Worm (Caenorhabditis elegans) whole organism, dauer: ENCODE measurements around the gene fipr-1.

Experiments
- unc-62 ChIP-seq: sonication (generic microtip); optimal IDR thresholded peaks from 2 replicates; lab custom pipeline; 2017; ENCODE audit warnings: missing biosample characterization, missing genetic modification reagents, missing genetic modification characterization

Gene fipr-1

DNA sequence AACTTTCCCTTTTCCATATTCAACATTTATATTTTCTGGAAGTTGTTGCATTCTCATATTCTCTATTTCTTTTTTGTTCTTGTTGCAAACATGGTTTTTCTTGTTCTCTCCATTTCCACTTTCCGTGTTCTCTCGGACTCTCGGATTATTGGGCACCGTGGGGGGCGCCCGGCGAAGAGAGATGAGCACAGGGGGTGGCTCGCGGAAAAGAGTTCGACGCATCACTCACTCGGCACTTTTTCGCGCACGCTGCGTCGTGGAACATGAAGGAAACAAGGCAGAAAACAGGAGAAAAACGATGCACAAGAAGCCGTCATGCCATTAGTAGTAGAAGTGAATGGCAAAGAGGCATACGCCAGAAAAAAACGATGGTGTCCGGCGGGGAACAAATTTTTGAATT is 34.9 kb downstream of the fipr-1 start:
- TF ChIP-seq unc-62 = no peak

ce11 chrV:12320274-12320839 is 41.2 kb downstream of the fipr-1 start:
- TF ChIP-seq unc-62 = no peak

DNA sequence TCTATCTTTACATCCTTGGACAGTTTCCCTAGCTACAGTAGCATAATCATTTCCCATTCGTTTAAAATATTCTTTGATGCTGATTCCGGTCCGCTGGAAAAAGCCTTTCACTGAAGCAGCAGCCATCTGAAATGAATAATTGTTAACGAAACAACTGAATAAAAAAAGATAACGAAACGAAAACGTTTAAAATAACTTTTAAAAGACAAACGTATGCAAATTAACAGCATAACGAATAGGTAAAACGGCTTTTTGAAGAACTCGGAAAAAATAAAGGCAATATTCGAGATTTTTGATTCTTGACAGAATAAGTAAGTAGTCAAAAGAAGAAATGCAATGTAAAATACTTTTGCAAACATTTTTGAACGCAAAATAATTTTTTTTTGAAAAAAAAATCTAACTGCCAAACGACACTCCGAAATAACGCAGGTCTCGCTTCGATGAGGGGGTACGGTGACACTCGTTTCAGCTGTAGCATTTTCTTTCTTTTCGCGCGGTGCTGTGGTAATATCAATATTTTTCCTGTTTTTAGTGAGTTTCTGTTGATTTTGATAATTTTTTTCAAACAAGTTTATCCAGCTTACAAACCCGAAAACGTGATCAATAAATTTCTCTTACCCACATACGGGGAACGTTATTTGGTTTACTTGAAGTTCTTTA is 43.5 kb downstream of the fipr-1 start, which contains the start of the genes R04F11.5 and R04F11.2:
TSS of gene R04F11.5 (minus strand) at position 126 of the 660 bp plus-strand sequence.
TSS of gene R04F11.2 (plus strand) at position 488 of the 660 bp plus-strand sequence.
- no peak for TF ChIP-seq unc-62

- no peak for TF ChIP-seq unc-62
These were observed 44.5 kb downstream of the fipr-1 start, which contains the start of gene R04F11.3 for ce11 chrV:12317080-12317479. Gene R04F11.3, minus strand, starts transcription at chrV:12317180.

DNA sequence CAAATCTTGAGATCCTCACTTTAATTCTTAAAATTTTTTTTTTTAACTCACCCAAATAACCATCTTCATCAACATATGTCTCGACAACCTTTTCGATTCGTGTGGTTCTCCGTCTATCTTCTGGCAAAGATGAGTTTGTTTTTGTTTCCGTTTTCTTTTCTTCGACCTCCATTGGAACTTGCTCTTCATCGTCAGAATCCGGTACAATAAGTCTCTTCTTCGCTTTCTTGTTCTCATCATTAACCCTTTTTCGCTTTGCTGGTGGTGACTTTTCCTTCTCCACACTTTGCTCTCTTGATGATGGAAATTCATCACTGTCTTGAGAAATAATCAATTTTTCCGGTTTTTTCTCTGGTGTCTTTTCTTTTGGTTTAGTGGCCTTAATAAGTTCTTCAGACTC is 45.5 kb downstream of the fipr-1 start:
- no peak for TF ChIP-seq unc-62

DNA sequence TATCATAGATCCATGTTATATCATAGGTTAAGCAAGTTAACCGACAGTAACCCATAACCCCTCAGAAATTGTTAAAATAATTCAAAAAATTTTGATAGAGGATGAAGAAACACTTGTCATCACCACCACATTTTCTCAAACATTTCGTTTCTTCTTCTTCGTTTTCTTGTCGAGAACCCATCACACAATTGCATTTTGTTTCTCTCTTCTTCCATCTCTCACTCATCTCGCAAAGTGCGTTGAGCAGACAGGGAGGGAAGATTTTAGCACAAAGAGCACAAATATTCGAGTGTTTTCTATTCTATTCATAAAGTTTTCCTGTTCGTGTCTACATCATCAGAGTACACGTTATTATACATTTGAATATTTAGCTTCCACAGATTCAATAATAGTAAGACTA is 47.1 kb downstream of the fipr-1 start:
- no peak for TF ChIP-seq unc-62
